Fruit fly (Drosophila melanogaster): Measurements from ENCODE around the gene kst.

dm6 chr3L:3390525-3390924, 53.9 kb downstream of the kst start:
- TF ChIP-seq CG8478 (optimal IDR thresholded peaks at IDR 0.05), result no peak
- no peak for TF ChIP-seq CTCF (optimal IDR thresholded peaks at IDR 0.05)

Data from S2 (cell line).